In genomic region chrIII:4230092-4230491, ce11 we compare ENCODE assay signal across 3 worm cellular contexts.
A peak's percentile ranks its signal among the peaks of the same experiment; 100 is the strongest.
TF ChIP-seq lines count a peak whose summit lies in the region.

No protein-coding gene starts in this region.

TF ChIP-seq in whole organism, L4 larva, 104 proteins besides CTCF, POLR2A, EP300 and RAD21:
- TF ChIP-seq unc-130 (GFP tag; optimal IDR thresholded peaks at IDR 0.05; lab: Kevin White, UChicago) = peak; percentile 18
- TF ChIP-seq lsy-2 (tag; optimal IDR thresholded peaks at IDR 0.05; lab: Kevin White, UChicago) = peak in 1 of 2 experiments; percentile 27
- TF ChIP-seq vab-7 (GFP tag; IDR thresholded peaks at IDR 0.05; lab: Robert Waterston, UW) = no peak
- no peak for TF ChIP-seq saeg-2 (GFP tag; IDR thresholded peaks at IDR 0.05; lab: Robert Waterston, UW)
TF ChIP-seq in whole organism, L4 larva: peak in this region for 2.

TF ChIP-seq in whole organism, mixed stage, embryonic, 35 proteins besides CTCF, POLR2A, EP300 and RAD21:
- TF ChIP-seq unc-120 (tag; optimal IDR thresholded peaks at IDR 0.05; lab: Kevin White, UChicago; ENCODE audit: poor library complexity, severe bottlenecking) (no peak), lsy-2 (tag; optimal IDR thresholded peaks at IDR 0.05; lab: Kevin White, UChicago) (peak; percentile 52), nhr-2 (tag; optimal IDR thresholded peaks at IDR 0.05; lab: Kevin White, UChicago) (no peak), M03D4.4 (tag; optimal IDR thresholded peaks at IDR 0.05; lab: Kevin White, UChicago) (no peak), ham-2 (GFP tag; optimal IDR thresholded peaks at IDR 0.05; lab: Kevin White, UChicago) (no peak), nhr-12 (tag; optimal IDR thresholded peaks at IDR 0.05; lab: Kevin White, UChicago) (no peak), blmp-1 (tag; optimal IDR thresholded peaks at IDR 0.05; lab: Kevin White, UChicago) (no peak)

TF ChIP-seq in whole organism, young adult, 124 proteins besides CTCF, POLR2A, EP300 and RAD21:
- TF ChIP-seq ceh-91 (GFP tag; IDR thresholded peaks at IDR 0.05; lab: Robert Waterston, UW) (peak; percentile 49; the same call in 1 of the 2 replicates), him-1 (tag; optimal IDR thresholded peaks at IDR 0.05; lab: Kevin White, UChicago) (peak; percentile 58), D2030.7 (GFP tag; IDR thresholded peaks at IDR 0.05; lab: Robert Waterston, UW) (peak; percentile 27; the same call in 1 of the 2 replicates), lsl-1 (GFP tag; optimal IDR thresholded peaks at IDR 0.05; lab: Kevin White, UChicago) (peak; percentile 88), madf-6 (GFP tag; IDR thresholded peaks at IDR 0.05; lab: Robert Waterston, UW) (peak; percentile 61), hsf-1 (GFP tag; IDR thresholded peaks at IDR 0.05; lab: Robert Waterston, UW) (no peak), ccch-3 (GFP tag; optimal IDR thresholded peaks at IDR 0.05; lab: Kevin White, UChicago) (no peak), madf-8 (GFP tag; conservative IDR thresholded peaks at IDR 0.05; lab: Robert Waterston, UW) (0 out of 2 replicates have a peak, but pooled peaks have one; percentile 22), xnd-1 (tag; optimal IDR thresholded peaks at IDR 0.05; lab: Kevin White, UChicago) (peak; percentile 15), tbp1 (GFP tag; optimal IDR thresholded peaks at IDR 0.05; lab: Kevin White, UChicago) (no peak), dox-1 (GFP tag; IDR thresholded peaks at IDR 0.05; lab: Robert Waterston, UW) (0 out of 2 replicates have a peak, but pooled peaks have one; percentile 17), hmg-1.2 (GFP tag; IDR thresholded peaks at IDR 0.05; lab: Robert Waterston, UW) (0 out of 2 replicates have a peak, but pooled peaks have one; percentile 19)

Comparison
In these comparisons a context has a peak if more than half of its experiments do, and no peak if none do; other contexts are left out.
1. Of the 7 proteins assayed by ChIP-seq in both whole organism, young adult and whole organism, L4 larva: peak only in whole organism, young adult: none; only in whole organism, L4 larva: unc-130; in both: none; in neither: 6.